Worm (Caenorhabditis elegans): ENCODE measurements around the gene ZC155.4.

DNA sequence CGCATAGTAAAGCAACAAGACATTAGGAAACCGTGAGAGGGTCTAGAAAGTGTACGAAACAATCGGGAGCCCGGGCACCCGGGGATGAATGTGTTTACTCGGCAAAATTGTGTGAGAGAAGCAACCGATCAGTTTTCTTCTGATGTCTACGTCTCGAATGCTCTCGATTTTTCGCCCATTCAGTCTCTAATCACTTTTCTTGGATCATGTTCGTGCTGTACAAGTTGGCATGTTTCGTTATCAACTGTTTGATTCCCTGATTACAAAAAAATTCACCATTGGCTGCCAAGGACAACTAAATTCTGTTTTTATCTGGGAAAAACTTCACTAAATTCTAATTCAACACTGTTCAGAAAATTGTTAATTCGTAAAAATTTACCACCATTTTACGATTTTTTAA lies 34.7 kb downstream of the ZC155.4 start:
- no peak for TF ChIP-seq fos-1 (tag; optimal IDR thresholded peaks at IDR 0.05)
- TF ChIP-seq skn-1 (tag; optimal IDR thresholded peaks at IDR 0.05), result no peak
- no peak for TF ChIP-seq snpc-4 (tag; optimal IDR thresholded peaks at IDR 0.05)
- no peak for TF ChIP-seq ZK546.5 (tag; optimal IDR thresholded peaks at IDR 0.05)
- peak; percentile 31 for TF ChIP-seq nhr-28 (tag; optimal IDR thresholded peaks at IDR 0.05)
- TF ChIP-seq pha-4 (GFP tag; IDR thresholded peaks at IDR 0.05), result no peak
- TF ChIP-seq pha-4 (tag; optimal IDR thresholded peaks at IDR 0.05), result no peak
